Fruit fly (Drosophila melanogaster) whole organism, embryonic: Measurements from ENCODE around the gene ssp.

Experiments
- Abd-B ChIP-seq: fragments of 200-800 bp; sonication (Bioruptor generic); optimal IDR thresholded peaks from 2 replicates; lab custom pipeline; 2018; ENCODE audit warnings: missing biosample characterization, mild to moderate bottlenecking, missing genetic modification characterization, moderate library complexity
- Asciz ChIP-seq: fragments of 200-800 bp; sonication (Bioruptor generic); optimal IDR thresholded peaks from 2 replicates; lab custom pipeline; 2017; ENCODE audit warnings: missing biosample characterization, mild to moderate bottlenecking, missing genetic modification characterization, missing genetic modification reagents
- CG10979 ChIP-seq: fragments of 200-800 bp; sonication (Bioruptor generic); optimal IDR thresholded peaks from 2 replicates; lab custom pipeline; 2018; ENCODE audit warnings: missing biosample characterization, mild to moderate bottlenecking, missing genetic modification characterization, moderate library complexity
- CG1233 ChIP-seq: fragments of 200-800 bp; sonication (Bioruptor generic); optimal IDR thresholded peaks from 4 replicates; lab custom pipeline; 2018; ENCODE audit warnings: missing biosample characterization, mild to moderate bottlenecking, missing genetic modification characterization
- CG12659 ChIP-seq: fragments of 200-800 bp; sonication (Bioruptor generic); optimal IDR thresholded peaks from 3 replicates; lab custom pipeline; 2017; ENCODE audit warnings: mild to moderate bottlenecking, missing biosample characterization, missing genetic modification reagents, missing genetic modification characterization
- CG13624 ChIP-seq: fragments of 200-800 bp; sonication (Bioruptor generic); optimal IDR thresholded peaks from 2 replicates; lab custom pipeline; 2016; ENCODE audit warnings: missing biosample characterization, missing genetic modification characterization
- CG14050 ChIP-seq: fragments of 200-800 bp; sonication (Bioruptor generic); IDR thresholded peaks from 3 replicates; pipeline ENCODE4 v1.3.6; 2022; ENCODE audit warnings: missing biosample characterization, missing genetic modification characterization
- CG16863 ChIP-seq: fragments of 200-800 bp; sonication (Bioruptor generic); optimal IDR thresholded peaks from 3 replicates; lab custom pipeline; 2016; ENCODE audit warnings: missing biosample characterization, missing genetic modification characterization
- CG17912 ChIP-seq: fragments of 200-800 bp; sonication (Bioruptor generic); optimal IDR thresholded peaks from 2 replicates; lab custom pipeline; 2018; ENCODE audit warnings: missing biosample characterization, mild to moderate bottlenecking, missing genetic modification characterization
- CG18011 ChIP-seq: fragments of 200-800 bp; sonication (Bioruptor generic); optimal IDR thresholded peaks from 2 replicates; lab custom pipeline; 2017; ENCODE audit warnings: missing biosample characterization, missing genetic modification characterization, mild to moderate bottlenecking, moderate library complexity, missing genotype
- CG2875 ChIP-seq: fragments of 200-800 bp; sonication (Bioruptor generic); optimal IDR thresholded peaks from 2 replicates; lab custom pipeline; 2017; ENCODE audit warnings: missing biosample characterization, mild to moderate bottlenecking, missing genetic modification characterization, missing genetic modification reagents
- CG30020 ChIP-seq: fragments of 200-800 bp; optimal IDR thresholded peaks from 2 replicates; lab custom pipeline; 2019; ENCODE audit warnings: missing biosample characterization, mild to moderate bottlenecking, missing genetic modification characterization, moderate library complexity
- CG31224 ChIP-seq: fragments of 200-800 bp; sonication (Bioruptor generic); IDR thresholded peaks from 2 replicates; pipeline ENCODE4 v1.3.6; 2022; ENCODE audit warnings: missing biosample characterization, missing genetic modification characterization
- CG3838 ChIP-seq: fragments of 200-800 bp; sonication (Bioruptor generic); optimal IDR thresholded peaks from 3 replicates; lab custom pipeline; 2016; ENCODE audit warnings: missing biosample characterization, missing genetic modification characterization
- CG8089 ChIP-seq: fragments of 200-800 bp; sonication (Bioruptor generic); optimal IDR thresholded peaks from 3 replicates; lab custom pipeline; 2016; ENCODE audit warnings: missing biosample characterization, missing genetic modification characterization
- CG8281 ChIP-seq: fragments of 200-800 bp; sonication (Bioruptor generic); optimal IDR thresholded peaks from 2 replicates; lab custom pipeline; 2018; ENCODE audit warnings: missing biosample characterization, mild to moderate bottlenecking, missing genetic modification characterization, moderate library complexity
- CG8924 ChIP-seq: fragments of 200-800 bp; optimal IDR thresholded peaks from 3 replicates; lab custom pipeline; 2019; ENCODE audit warnings: missing biosample characterization, mild to moderate bottlenecking, missing genetic modification characterization, moderate library complexity
- Drgx ChIP-seq: fragments of 200-800 bp; sonication (Bioruptor generic); IDR thresholded peaks from 2 replicates; pipeline ENCODE4 v1.3.6; 2022; ENCODE audit warnings: missing biosample characterization, missing genetic modification characterization
- ERR ChIP-seq: fragments of 200-800 bp; sonication (Bioruptor generic); optimal IDR thresholded peaks from 2 replicates; lab custom pipeline; 2016; ENCODE audit warnings: missing biosample characterization, missing genetic modification characterization
- Eip74EF ChIP-seq, 2 experiments: fragments of 200-800 bp in 1 of 2; fragments of >200 bp in 1 of 2; sonication (Bioruptor generic) in 1 of 2; optimal IDR thresholded peaks; 2 replicates each; lab custom pipeline; 2017 to 2019; ENCODE audit warnings: missing biosample characterization in 2 of 2, missing genetic modification characterization in 2 of 2, mild to moderate bottlenecking in 1 of 2, moderate library complexity in 1 of 2
- Fer2 ChIP-seq: fragments of 200-800 bp; sonication (Bioruptor generic); optimal IDR thresholded peaks from 2 replicates; lab custom pipeline; 2018; ENCODE audit warnings: missing biosample characterization, mild to moderate bottlenecking, missing genetic modification characterization, moderate library complexity
- HLH54F ChIP-seq: fragments of 200-800 bp; sonication (Bioruptor generic); optimal IDR thresholded peaks from 3 replicates; lab custom pipeline; 2016; ENCODE audit warnings: missing biosample characterization, missing genetic modification characterization
- Jarid2 ChIP-seq: fragments of 200-800 bp; sonication (Bioruptor generic); optimal IDR thresholded peaks from 3 replicates; lab custom pipeline; 2017; ENCODE audit warnings: mild to moderate bottlenecking, missing biosample characterization, missing genetic modification reagents, missing genetic modification characterization
- Kr ChIP-seq: fragments of 200-800 bp; sonication (Bioruptor generic); optimal IDR thresholded peaks from 2 replicates; lab custom pipeline; 2017; ENCODE audit warnings: missing biosample characterization, mild to moderate bottlenecking, missing genetic modification characterization
- Meics ChIP-seq: fragments of 200-800 bp; sonication (Bioruptor generic); optimal IDR thresholded peaks from 2 replicates; lab custom pipeline; 2017; ENCODE audit warnings: missing biosample characterization, mild to moderate bottlenecking, missing genetic modification characterization
- PHDP ChIP-seq: fragments of 200-800 bp; sonication (Bioruptor generic); optimal IDR thresholded peaks from 3 replicates; lab custom pipeline; 2018; ENCODE audit warnings: missing biosample characterization, mild to moderate bottlenecking, missing genetic modification characterization, moderate library complexity
- Pdp1 ChIP-seq, 2 experiments: fragments of 200-800 bp; sonication (Bioruptor generic); optimal IDR thresholded peaks; 3 replicates each; lab custom pipeline; 2016; ENCODE audit warnings: missing biosample characterization in 2 of 2, missing genetic modification characterization in 2 of 2, mild to moderate bottlenecking in 1 of 2, moderate library complexity in 1 of 2
- Six4 ChIP-seq: fragments of 200-800 bp; sonication (Bioruptor generic); optimal IDR thresholded peaks from 2 replicates; lab custom pipeline; 2016; ENCODE audit warnings: missing biosample characterization, missing genetic modification characterization
- Spps ChIP-seq: fragments of 200-800 bp; sonication (Bioruptor generic); optimal IDR thresholded peaks from 2 replicates; lab custom pipeline; 2018; ENCODE audit warnings: missing biosample characterization, mild to moderate bottlenecking, missing genetic modification characterization
- ab ChIP-seq: fragments of 200-800 bp; sonication (Bioruptor generic); optimal IDR thresholded peaks from 2 replicates; lab custom pipeline; 2016; ENCODE audit warnings: missing biosample characterization, missing genetic modification characterization
- ato ChIP-seq: fragments of 200-800 bp; sonication (Bioruptor generic); IDR thresholded peaks from 2 replicates; pipeline ENCODE4 v1.3.6; 2022; ENCODE audit warnings: missing biosample characterization, missing genetic modification characterization; ENCODE audit not compliant: partially characterized antibody
- br ChIP-seq: fragments of >200 bp; optimal IDR thresholded peaks from 2 replicates; lab custom pipeline; 2017
- caup ChIP-seq: fragments of 200-800 bp; sonication (Bioruptor generic); optimal IDR thresholded peaks from 3 replicates; lab custom pipeline; 2017; ENCODE audit warnings: missing biosample characterization, mild to moderate bottlenecking, missing genetic modification characterization, moderate library complexity; ENCODE audit not compliant: severe bottlenecking
- chif ChIP-seq, 2 experiments: fragments of 200-800 bp; sonication (Bioruptor generic); optimal IDR thresholded peaks; 3 replicates each; lab custom pipeline; 2016; ENCODE audit warnings: missing biosample characterization in 2 of 2, missing genetic modification characterization in 2 of 2
- chn ChIP-seq: fragments of 200-800 bp; sonication (Bioruptor generic); optimal IDR thresholded peaks from 2 replicates; lab custom pipeline; 2016; ENCODE audit warnings: missing biosample characterization, missing genetic modification characterization
- croc ChIP-seq: fragments of 200-800 bp; sonication (Bioruptor generic); conservative IDR thresholded peaks from 3 replicates; pipeline ENCODE4 v1.3.6; 2022; ENCODE audit warnings: missing biosample characterization, missing genetic modification characterization
- dan ChIP-seq: fragments of 200-800 bp; sonication (Bioruptor generic); IDR thresholded peaks from 2 replicates; pipeline ENCODE4 v1.3.6; 2022; ENCODE audit warnings: missing biosample characterization, missing genetic modification characterization
- fd64A ChIP-seq: fragments of 200-800 bp; sonication (Bioruptor generic); optimal IDR thresholded peaks from 3 replicates; lab custom pipeline; 2018; ENCODE audit warnings: missing biosample characterization, mild to moderate bottlenecking, missing genetic modification characterization
- grau ChIP-seq: fragments of 200-800 bp; optimal IDR thresholded peaks from 3 replicates; lab custom pipeline; 2019; ENCODE audit warnings: missing biosample characterization, mild to moderate bottlenecking, missing genetic modification characterization, moderate library complexity
- insv ChIP-seq, 2 experiments: fragments of 200-800 bp; sonication (Bioruptor generic); optimal IDR thresholded peaks; 3 replicates each; lab custom pipeline; 2016 to 2018; ENCODE audit warnings: missing biosample characterization in 2 of 2, missing genetic modification characterization in 2 of 2
- maf-S ChIP-seq: fragments of 200-800 bp; sonication (Bioruptor generic); optimal IDR thresholded peaks from 2 replicates; lab custom pipeline; 2016; ENCODE audit warnings: missing biosample characterization, missing genetic modification characterization
- psq ChIP-seq: fragments of 200-800 bp; sonication (Bioruptor generic); optimal IDR thresholded peaks from 2 replicates; lab custom pipeline; 2017; ENCODE audit warnings: missing biosample characterization, missing genetic modification characterization
- repo ChIP-seq: fragments of 200-800 bp; sonication (Bioruptor generic); optimal IDR thresholded peaks from 2 replicates; lab custom pipeline; 2016; ENCODE audit warnings: missing biosample characterization, missing genetic modification characterization
- scrt ChIP-seq: fragments of 200-800 bp; sonication (Bioruptor generic); optimal IDR thresholded peaks from 2 replicates; lab custom pipeline; 2018; ENCODE audit warnings: missing biosample characterization, mild to moderate bottlenecking, missing genetic modification characterization, moderate library complexity
- shn ChIP-seq: fragments of 200-800 bp; sonication (Bioruptor generic); optimal IDR thresholded peaks from 3 replicates; lab custom pipeline; 2016; ENCODE audit warnings: missing biosample characterization, missing genetic modification characterization
- sima ChIP-seq: fragments of 200-800 bp; sonication (Bioruptor generic); optimal IDR thresholded peaks from 2 replicates; lab custom pipeline; 2016; ENCODE audit warnings: missing biosample characterization, missing genetic modification characterization
- sug ChIP-seq: fragments of 200-800 bp; optimal IDR thresholded peaks from 2 replicates; lab custom pipeline; 2019; ENCODE audit warnings: missing biosample characterization, mild to moderate bottlenecking, missing genetic modification characterization, moderate library complexity
- twi ChIP-seq: fragments of 200-800 bp; optimal IDR thresholded peaks from 2 replicates; lab custom pipeline; 2019; ENCODE audit warnings: missing biosample characterization, mild to moderate bottlenecking, missing genetic modification characterization, moderate library complexity
- vfl ChIP-seq: fragments of 200-800 bp; sonication (Bioruptor generic); optimal IDR thresholded peaks from 2 replicates; lab custom pipeline; 2016; ENCODE audit warnings: missing biosample characterization, missing genetic modification characterization
- wek ChIP-seq: fragments of 200-800 bp; sonication (Bioruptor generic); optimal IDR thresholded peaks from 3 replicates; lab custom pipeline; 2018; ENCODE audit warnings: missing biosample characterization, mild to moderate bottlenecking, missing genetic modification characterization, moderate library complexity

Gene ssp

dm6 chr3L:12084969-12085690 is 32.9 kb upstream of the ssp start (continued):
- TF ChIP-seq CG8924 (tag; lab: Kevin White, UChicago): peak; percentile 57
- no peak for TF ChIP-seq CG16863
- no peak for TF ChIP-seq Jarid2 (GFP tag; lab: Kevin White, UChicago)
- TF ChIP-seq grau (tag; lab: Kevin White, UChicago): peak; percentile 41
- no peak for TF ChIP-seq CG8089 (GFP tag; lab: Kevin White, UChicago)
- TF ChIP-seq insv (GFP tag; optimal IDR thresholded peaks at IDR 0.05; lab: Kevin White, UChicago): no peak
- no peak for TF ChIP-seq HLH54F (GFP tag; lab: Kevin White, UChicago)
- TF ChIP-seq maf-S (GFP tag; lab: Kevin White, UChicago): no peak
- peak; percentile 65 for TF ChIP-seq PHDP (tag; lab: Kevin White, UChicago)
- no peak for TF ChIP-seq repo
- no peak for TF ChIP-seq Spps
- TF ChIP-seq CG1233 (GFP tag; lab: Kevin White, UChicago): no peak
- no peak for TF ChIP-seq Six4 (GFP tag; lab: Kevin White, UChicago)
- no peak for TF ChIP-seq Kr (GFP tag; lab: Kevin White, UChicago)
- TF ChIP-seq chn: no peak
- no peak for TF ChIP-seq Abd-B (GFP tag; lab: Kevin White, UChicago)
- TF ChIP-seq CG2875 (GFP tag; lab: Kevin White, UChicago): no peak
- TF ChIP-seq ERR (GFP tag; lab: Kevin White, UChicago): no peak
- peak; percentile 28 for TF ChIP-seq Meics
- no peak for TF ChIP-seq caup (GFP tag; lab: Kevin White, UChicago)
- no peak for TF ChIP-seq fd64A (GFP tag; lab: Kevin White, UChicago)
- no peak for TF ChIP-seq CG31224 (GFP tag; lab: Robert Waterston, UW)
- no peak for TF ChIP-seq twi (tag; lab: Kevin White, UChicago)
- TF ChIP-seq psq: no peak
- no peak for TF ChIP-seq CG17912 (GFP tag; lab: Kevin White, UChicago)
- no peak for TF ChIP-seq Fer2 (tag; lab: Kevin White, UChicago)
- TF ChIP-seq Asciz (GFP tag; lab: Kevin White, UChicago): peak; percentile 12
- no peak for TF ChIP-seq CG14050
- TF ChIP-seq croc (GFP tag; lab: Robert Waterston, UW): no peak
- TF ChIP-seq vfl (GFP tag; lab: Kevin White, UChicago): no peak
- peak in 1 of 2 experiments; percentile 10 for TF ChIP-seq Eip74EF (GFP tag; optimal IDR thresholded peaks at IDR 0.05; lab: Kevin White, UChicago)
- TF ChIP-seq CG12659: no peak
- TF ChIP-seq Pdp1 (GFP tag; optimal IDR thresholded peaks at IDR 0.05; lab: Kevin White, UChicago): peak in 1 of 2 experiments; percentile 57
- TF ChIP-seq Drgx (GFP tag; lab: Robert Waterston, UW): no peak
- TF ChIP-seq wek (GFP tag; lab: Kevin White, UChicago): no peak
- TF ChIP-seq chif (GFP tag; optimal IDR thresholded peaks at IDR 0.05; lab: Kevin White, UChicago): no peak
- TF ChIP-seq CG3838 (GFP tag; lab: Kevin White, UChicago): no peak
- TF ChIP-seq shn: no peak
- no peak for TF ChIP-seq CG30020 (tag; lab: Kevin White, UChicago)
- TF ChIP-seq CG18011 (GFP tag; lab: Kevin White, UChicago): no peak
- TF ChIP-seq ab (GFP tag; lab: Kevin White, UChicago): no peak
- no peak for TF ChIP-seq sima (GFP tag; lab: Kevin White, UChicago)
- peak; percentile 30 for TF ChIP-seq CG10979 (tag; lab: Kevin White, UChicago)
- TF ChIP-seq scrt (GFP tag; lab: Kevin White, UChicago): no peak
- no peak for TF ChIP-seq CG13624
- no peak for TF ChIP-seq ato (GFP tag; lab: Robert Waterston, UW)
- no peak for TF ChIP-seq dan (GFP tag; lab: Robert Waterston, UW)
- TF ChIP-seq CG8281 (tag; lab: Kevin White, UChicago): no peak
- peak; percentile 10 for TF ChIP-seq sug (tag; lab: Kevin White, UChicago)
- no peak for TF ChIP-seq br (lab: Kevin White, UChicago)
